Worm (Caenorhabditis elegans) whole organism, young adult: ENCODE results near the gene Y45F10C.1.
A peak's percentile ranks its signal among the peaks of the same experiment; 100 is the strongest.

ENCODE experiments used
- B0261.1 ChIP-seq: sonication (generic microtip); optimal IDR thresholded peaks from 2 replicates; lab custom pipeline; 2016; ENCODE audit warnings: mild to moderate bottlenecking, missing genetic modification characterization, moderate library complexity, missing compliant biosample characterization
- B0336.3 ChIP-seq: fragments of 200-800 bp; sonication (Bioruptor generic); IDR thresholded peaks from 2 replicates; pipeline ENCODE4 v1.3.6; 2022; ENCODE audit warnings: missing genetic modification characterization, missing compliant biosample characterization
- C06A6.2 ChIP-seq: fragments of 200-800 bp; sonication (Bioruptor generic); conservative IDR thresholded peaks from 2 replicates; pipeline ENCODE4 v1.3.6; 2022; ENCODE audit warnings: missing genetic modification characterization, missing compliant biosample characterization
- F10E7.11 ChIP-seq: sonication (generic microtip); optimal IDR thresholded peaks from 2 replicates; lab custom pipeline; 2017; ENCODE audit warnings: mild to moderate bottlenecking, missing genetic modification characterization, moderate library complexity, missing compliant biosample characterization
- F22D6.2 ChIP-seq: sonication (generic microtip); optimal IDR thresholded peaks from 2 replicates; lab custom pipeline; 2016; ENCODE audit warnings: mild to moderate bottlenecking, missing genetic modification characterization, missing compliant biosample characterization
- F37B4.10 ChIP-seq: fragments of 200-800 bp; sonication (Bioruptor generic); IDR thresholded peaks from 2 replicates; pipeline ENCODE4 v1.3.6; 2022; ENCODE audit warnings: missing genetic modification characterization, missing compliant biosample characterization
- F57C9.4 ChIP-seq: sonication (generic microtip); optimal IDR thresholded peaks from 2 replicates; lab custom pipeline; 2017; ENCODE audit warnings: mild to moderate bottlenecking, missing genetic modification characterization, missing compliant biosample characterization
- K11D2.4 ChIP-seq: fragments of 200-800 bp; sonication (Bioruptor generic); IDR thresholded peaks from 2 replicates; pipeline ENCODE4 v1.3.6; 2022; ENCODE audit warnings: missing genetic modification reagents, missing genetic modification characterization, missing compliant biosample characterization
- K12H6.12 ChIP-seq: fragments of 200-800 bp; sonication (Bioruptor generic); optimal IDR thresholded peaks from 2 replicates; lab custom pipeline; 2018; ENCODE audit warnings: mild to moderate bottlenecking, missing genetic modification characterization, missing compliant biosample characterization
- T07F8.4 ChIP-seq: sonication (generic microtip); optimal IDR thresholded peaks from 2 replicates; lab custom pipeline; 2016; ENCODE audit warnings: mild to moderate bottlenecking, missing genetic modification characterization, moderate library complexity, missing compliant biosample characterization
- Y53F4B.3 ChIP-seq: fragments of 200-800 bp; sonication (Bioruptor generic); IDR thresholded peaks from 2 replicates; pipeline ENCODE4 v1.3.6; 2022; ENCODE audit warnings: missing genetic modification reagents, missing genetic modification characterization, missing compliant biosample characterization
- Y53G8AR.9 ChIP-seq: fragments of 200-800 bp; sonication (Bioruptor generic); conservative IDR thresholded peaks from 2 replicates; pipeline ENCODE4 v1.3.6; 2022; ENCODE audit warnings: missing genetic modification reagents, missing genetic modification characterization, missing compliant biosample characterization
- Y95B8A.8 ChIP-seq: fragments of 200-800 bp; sonication (Bioruptor generic); IDR thresholded peaks from 2 replicates; pipeline ENCODE4 v1.3.6; 2022; ENCODE audit warnings: missing genetic modification reagents, missing genetic modification characterization, missing compliant biosample characterization
- aptf-2 ChIP-seq: fragments of 200-800 bp; sonication (Bioruptor generic); conservative IDR thresholded peaks from 2 replicates; pipeline ENCODE4 v1.3.6; 2022; ENCODE audit warnings: missing genetic modification reagents, missing genetic modification characterization, missing compliant biosample characterization
- aptf-3 ChIP-seq: fragments of 200-800 bp; sonication (Bioruptor generic); IDR thresholded peaks from 2 replicates; pipeline ENCODE4 v1.3.6; 2022; ENCODE audit warnings: missing genetic modification characterization, missing compliant biosample characterization
- athp-1 ChIP-seq: sonication (generic microtip); optimal IDR thresholded peaks from 2 replicates; lab custom pipeline; 2017; ENCODE audit warnings: mild to moderate bottlenecking, missing genetic modification characterization, missing compliant biosample characterization
- bed-1 ChIP-seq: fragments of 200-800 bp; sonication (Bioruptor generic); IDR thresholded peaks from 2 replicates; pipeline ENCODE4 v1.3.6; 2022; ENCODE audit warnings: missing genetic modification reagents, missing genetic modification characterization, missing compliant biosample characterization
- ceh-100 ChIP-seq: fragments of 200-800 bp; sonication (Bioruptor generic); IDR thresholded peaks from 2 replicates; pipeline ENCODE4 v1.3.6; 2022; ENCODE audit warnings: missing genetic modification reagents, missing genetic modification characterization, missing compliant biosample characterization
- die-1 ChIP-seq: sonication (generic microtip); optimal IDR thresholded peaks from 2 replicates; lab custom pipeline; 2016; ENCODE audit warnings: missing genotype, mild to moderate bottlenecking, missing genetic modification characterization, missing compliant biosample characterization
- dpff-1 ChIP-seq: sonication (generic microtip); optimal IDR thresholded peaks from 2 replicates; lab custom pipeline; 2017; ENCODE audit warnings: mild to moderate bottlenecking, missing genetic modification characterization, missing compliant biosample characterization
- gei-17 ChIP-seq: fragments of 200-800 bp; sonication (Bioruptor generic); optimal IDR thresholded peaks from 2 replicates; lab custom pipeline; 2018; ENCODE audit warnings: mild to moderate bottlenecking, missing genetic modification characterization, missing compliant biosample characterization
- lin-26 ChIP-seq: fragments of 200-800 bp; sonication (Bioruptor generic); IDR thresholded peaks from 2 replicates; pipeline ENCODE4 v1.3.6; 2022; ENCODE audit warnings: missing genetic modification reagents, missing genetic modification characterization, missing compliant biosample characterization
- lin-35 ChIP-seq, 3 experiments: fragments of 150-350 bp in 2 of 3; sonication (generic microtip) in 1 of 3; optimal IDR thresholded peaks; 2 replicates each; lab custom pipeline; 2014 to 2018; ENCODE audit warnings: missing biosample characterization in 3 of 3, missing genetic modification characterization in 3 of 3, missing genetic modification reagents in 3 of 3
- madf-3 ChIP-seq: fragments of 200-800 bp; sonication (Bioruptor generic); IDR thresholded peaks from 2 replicates; pipeline ENCODE4 v1.3.6; 2022; ENCODE audit warnings: missing genetic modification reagents, missing genetic modification characterization, missing compliant biosample characterization
- nhr-80 ChIP-seq: sonication (generic microtip); optimal IDR thresholded peaks from 2 replicates; lab custom pipeline; 2016; ENCODE audit warnings: missing genetic modification characterization, missing compliant biosample characterization
- rpc-1 ChIP-seq, 2 experiments: fragments of 150-350 bp in 1 of 2; sonication (generic microtip) in 1 of 2; optimal IDR thresholded peaks; 2 replicates each; lab custom pipeline; 2014 to 2018; ENCODE audit warnings: missing biosample characterization in 1 of 2, missing genetic modification characterization in 1 of 2, missing genetic modification reagents in 1 of 2, missing genotype in 1 of 2
- sea-2 ChIP-seq: fragments of 200-800 bp; sonication (Bioruptor generic); IDR thresholded peaks from 2 replicates; pipeline ENCODE4 v1.3.6; 2022; ENCODE audit warnings: missing genetic modification characterization, missing compliant biosample characterization
- snpc-4 ChIP-seq, 5 experiments: fragments of 150-350 bp in 1 of 5; sonication (generic microtip) in 4 of 5; optimal IDR thresholded peaks; 2 replicates each; lab custom pipeline; 2014 to 2018; ENCODE audit warnings: missing genetic modification characterization in 5 of 5, missing biosample characterization in 3 of 5, antibody characterized with exemption in 2 of 5, mild to moderate bottlenecking in 2 of 5, missing compliant biosample characterization in 2 of 5, missing genotype in 2 of 5, moderate library complexity in 2 of 5, missing genetic modification reagents in 1 of 5
- sptf-2 ChIP-seq: fragments of 200-800 bp; sonication (Bioruptor generic); optimal IDR thresholded peaks from 2 replicates; lab custom pipeline; 2018; ENCODE audit warnings: mild to moderate bottlenecking, missing genetic modification characterization, missing compliant biosample characterization
- tbx-9 ChIP-seq: sonication (generic microtip); optimal IDR thresholded peaks from 2 replicates; lab custom pipeline; 2016; ENCODE audit warnings: borderline replicate concordance, missing genetic modification characterization, inconsistent platforms, missing compliant biosample characterization
- unc-130 ChIP-seq: sonication (generic microtip); optimal IDR thresholded peaks from 2 replicates; lab custom pipeline; 2016; ENCODE audit warnings: missing genetic modification reagents, missing genetic modification characterization, missing compliant biosample characterization
- ztf-22 ChIP-seq: fragments of 200-800 bp; sonication (Bioruptor generic); optimal IDR thresholded peaks from 2 replicates; lab custom pipeline; 2018; ENCODE audit warnings: mild to moderate bottlenecking, missing genetic modification characterization, moderate library complexity, missing compliant biosample characterization
- ztf-28 ChIP-seq: fragments of 200-800 bp; sonication (Bioruptor generic); IDR thresholded peaks from 2 replicates; pipeline ENCODE4 v1.3.6; 2022; ENCODE audit warnings: missing genetic modification reagents, missing genetic modification characterization, missing compliant biosample characterization

Gene Y45F10C.1

DNA sequence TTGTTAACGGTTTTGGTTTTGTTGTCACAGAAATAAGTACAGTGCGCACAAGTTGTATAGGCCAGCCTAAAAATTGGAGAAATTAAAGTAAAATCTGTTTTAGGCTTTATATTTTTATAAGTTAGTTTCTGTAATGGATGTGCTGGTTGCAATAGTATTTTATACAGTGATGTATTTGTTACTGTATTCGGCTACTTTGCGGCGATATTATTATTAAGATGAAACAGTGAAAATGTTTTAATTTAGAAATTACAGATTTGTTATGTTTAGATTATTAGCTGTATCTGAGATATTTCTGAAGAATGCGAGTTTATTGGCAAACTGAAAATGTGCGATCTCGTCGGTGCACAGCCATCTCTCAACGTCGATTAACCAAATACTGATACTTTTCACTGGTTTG lies 11.8 kb downstream of the Y45F10C.1 start, which contains the start of gene ule-4:
Gene ule-4 (minus strand): TSS at position 101 of the 400 bp plus-strand sequence.
- TF ChIP-seq K12H6.12 (tag; lab: Kevin White, UChicago), result no peak
- no peak for TF ChIP-seq F37B4.10 (GFP tag; lab: Robert Waterston, UW)
- TF ChIP-seq C06A6.2, result no peak
- TF ChIP-seq gei-17 (GFP tag; lab: Kevin White, UChicago), result no peak
- no peak for TF ChIP-seq unc-130 (GFP tag; lab: Kevin White, UChicago)
- TF ChIP-seq T07F8.4, result no peak
- no peak for TF ChIP-seq F22D6.2 (tag; lab: Kevin White, UChicago)
- no peak for TF ChIP-seq ztf-28 (GFP tag; lab: Robert Waterston, UW)
- TF ChIP-seq F57C9.4 (tag; lab: Kevin White, UChicago), result no peak
- TF ChIP-seq B0261.1 (tag; lab: Kevin White, UChicago), result no peak
- TF ChIP-seq die-1 (tag; lab: Kevin White, UChicago), result no peak

DNA sequence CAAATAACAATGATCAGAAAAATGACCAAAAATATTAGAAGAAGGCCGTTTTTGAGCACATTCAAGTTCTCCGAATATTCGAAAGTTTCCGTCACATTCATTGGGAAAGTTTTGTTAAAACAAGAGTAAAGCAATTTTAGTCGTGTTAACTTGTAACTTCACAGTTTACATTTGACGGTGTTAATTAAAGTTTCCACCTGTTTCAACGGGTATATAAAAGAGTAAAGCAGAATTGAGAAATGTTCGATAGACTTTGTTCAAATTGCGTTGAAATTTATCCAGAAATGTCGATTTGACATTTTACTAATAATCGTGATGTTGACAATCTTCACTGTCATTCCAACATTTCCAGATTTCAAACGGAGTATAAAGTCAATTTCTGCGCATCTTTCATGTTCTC lies 13.5 kb downstream of the Y45F10C.1 start, which contains the start of gene srz-29:
Gene srz-29 (minus strand): TSS at position 101 of the 400 bp plus-strand sequence.
- TF ChIP-seq Y95B8A.8 (GFP tag; lab: Robert Waterston, UW) (no peak), athp-1 (tag; lab: Kevin White, UChicago) (no peak), sptf-2 (no peak), madf-3 (GFP tag; lab: Robert Waterston, UW) (no peak), Y53F4B.3 (no peak), aptf-3 (GFP tag; lab: Robert Waterston, UW) (no peak), rpc-1 (optimal IDR thresholded peaks at IDR 0.05; lab: Kevin White, UChicago) (no peak), rpc-1 (tag; optimal IDR thresholded peaks at IDR 0.05; lab: Kevin White, UChicago) (no peak), ztf-22 (GFP tag; lab: Kevin White, UChicago) (no peak), lin-26 (no peak), bed-1 (no peak), aptf-2 (GFP tag; lab: Robert Waterston, UW) (no peak), ceh-100 (GFP tag; lab: Robert Waterston, UW) (no peak), B0336.3 (GFP tag; lab: Robert Waterston, UW) (no peak), snpc-4 (GFP tag; optimal IDR thresholded peaks at IDR 0.05; lab: Kevin White, UChicago) (no peak), snpc-4 (tag; optimal IDR thresholded peaks at IDR 0.05; lab: Kevin White, UChicago) (no peak), dpff-1 (tag; lab: Kevin White, UChicago) (no peak), lin-35 (GFP tag; optimal IDR thresholded peaks at IDR 0.05; lab: Kevin White, UChicago) (no peak), tbx-9 (tag; lab: Kevin White, UChicago) (no peak), K11D2.4 (GFP tag; lab: Robert Waterston, UW) (no peak)

DNA sequence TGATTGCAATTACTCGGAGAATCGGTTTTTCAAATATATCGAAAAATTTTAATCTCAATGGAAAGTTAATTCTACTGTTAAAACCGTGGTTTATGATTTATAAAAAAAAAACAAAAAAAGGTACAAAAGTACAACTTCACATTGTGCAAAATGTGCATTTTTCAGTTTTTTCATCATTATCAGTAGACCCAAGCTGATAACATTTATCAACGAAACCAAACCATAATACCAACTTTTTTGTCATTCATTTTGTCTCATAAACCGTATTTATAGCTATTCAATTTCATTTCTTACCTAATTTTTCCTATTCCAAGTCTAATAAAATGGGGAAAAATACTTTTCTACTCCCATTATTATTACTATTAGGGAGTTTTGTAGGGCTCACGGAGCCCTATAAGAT lies 20.3 kb downstream of the Y45F10C.1 start, which contains the start of gene ugt-22:
Gene ugt-22 (plus strand): TSS at position 234 of the 400 bp plus-strand sequence.
- TF ChIP-seq Y53G8AR.9 (GFP tag; lab: Robert Waterston, UW) (no peak), nhr-80 (tag; lab: Kevin White, UChicago) (peak; percentile 50), F10E7.11 (tag; lab: Kevin White, UChicago) (no peak)
- TF ChIP-seq, all 124 proteins: peak for 1

DNA sequence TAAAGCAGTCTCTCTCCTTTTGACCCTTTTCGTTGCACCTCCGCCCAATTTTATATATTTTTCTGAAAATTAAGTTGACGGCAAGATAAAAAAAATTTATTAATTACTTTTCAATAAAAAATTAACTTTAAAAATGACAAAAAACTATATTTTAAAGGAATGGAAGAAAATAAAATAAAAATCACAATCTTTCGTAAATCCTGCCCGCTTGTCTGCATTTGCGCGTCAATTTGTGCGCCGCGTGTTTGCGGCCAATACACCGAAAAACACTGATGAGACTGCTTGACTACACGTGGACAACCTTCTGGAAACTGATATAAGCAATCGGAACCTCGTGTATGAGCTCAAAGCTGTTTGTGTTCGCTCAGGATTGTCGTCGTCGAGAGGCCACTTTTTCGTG lies 22.4 kb downstream of the Y45F10C.1 start, which contains the start of gene C08F11.7:
Gene C08F11.7 (plus strand): TSS at position 301 of the 400 bp plus-strand sequence.
- TF ChIP-seq sea-2 (no peak), snpc-4 (GFP tag; optimal IDR thresholded peaks at IDR 0.05; lab: Kevin White, UChicago) (no peak), snpc-4 (tag; optimal IDR thresholded peaks at IDR 0.05; lab: Kevin White, UChicago) (peak in 1 of 4 experiments; percentile 68)
